Worm (Caenorhabditis elegans): ENCODE measurements around the gene svh-5.

- no peak for TF ChIP-seq M03D4.4 (tag; optimal IDR thresholded peaks at IDR 0.05)
- TF ChIP-seq ceh-43 (GFP tag; optimal IDR thresholded peaks at IDR 0.05): no peak
- no peak for TF ChIP-seq nhr-237 (tag; optimal IDR thresholded peaks at IDR 0.05)
- no peak for TF ChIP-seq ham-2 (GFP tag; optimal IDR thresholded peaks at IDR 0.05)
- TF ChIP-seq ztf-11 (tag; optimal IDR thresholded peaks at IDR 0.05): no peak
- TF ChIP-seq nhr-12 (tag; optimal IDR thresholded peaks at IDR 0.05): no peak
- TF ChIP-seq unc-62 (GFP tag; optimal IDR thresholded peaks at IDR 0.05): no peak
- no peak for TF ChIP-seq unc-39 (tag; optimal IDR thresholded peaks at IDR 0.05)
- TF ChIP-seq lsy-2 (tag; optimal IDR thresholded peaks at IDR 0.05): no peak
These were observed 4.6 kb upstream of the svh-5 start for ce11 chrX:15382256-15382655.

Data from whole organism, mixed stage, embryonic.